Worm (Caenorhabditis elegans) whole organism, young adult: ENCODE results near the gene polk-1.
A peak's percentile ranks its signal among the peaks of the same experiment; 100 is the strongest.

Source experiments
- B0261.1 ChIP-seq: sonication (generic microtip); optimal IDR thresholded peaks from 2 replicates; lab custom pipeline; 2016; ENCODE audit warnings: mild to moderate bottlenecking, missing genetic modification characterization, moderate library complexity, missing compliant biosample characterization
- D2030.7 ChIP-seq: fragments of 200-800 bp; sonication (Bioruptor generic); IDR thresholded peaks from 2 replicates; pipeline ENCODE4 v1.3.6; 2022; ENCODE audit warnings: missing genetic modification reagents, missing genetic modification characterization, missing compliant biosample characterization
- F39B2.1 ChIP-seq: fragments of 200-800 bp; sonication (Bioruptor generic); IDR thresholded peaks from 2 replicates; pipeline ENCODE4 v1.3.6; 2022; ENCODE audit warnings: missing genetic modification reagents, missing genetic modification characterization, missing compliant biosample characterization
- F49E8.2 ChIP-seq: sonication (generic microtip); optimal IDR thresholded peaks from 3 replicates; lab custom pipeline; 2017; ENCODE audit warnings: missing genetic modification characterization, mild to moderate bottlenecking, missing compliant biosample characterization, antibody characterized with exemption, moderate library complexity; ENCODE audit not compliant: insufficient read depth
- T26A5.8 ChIP-seq: sonication (generic microtip); optimal IDR thresholded peaks from 2 replicates; lab custom pipeline; 2016; ENCODE audit warnings: missing genetic modification characterization, missing compliant biosample characterization
- Y56A3A.18 ChIP-seq: fragments of 200-800 bp; sonication (Bioruptor generic); IDR thresholded peaks from 2 replicates; pipeline ENCODE4 v1.3.6; 2022; ENCODE audit warnings: missing genetic modification reagents, missing genetic modification characterization, missing compliant biosample characterization
- Y67H2A.10 ChIP-seq: fragments of 200-800 bp; sonication (Bioruptor generic); conservative IDR thresholded peaks from 2 replicates; pipeline ENCODE4 v1.3.6; 2022; ENCODE audit warnings: missing genetic modification reagents, missing genetic modification characterization, missing compliant biosample characterization
- ZK185.1 ChIP-seq: sonication (generic microtip); optimal IDR thresholded peaks from 2 replicates; lab custom pipeline; 2016; ENCODE audit warnings: mild to moderate bottlenecking, missing genetic modification characterization, missing compliant biosample characterization; ENCODE audit not compliant: poor library complexity, severe bottlenecking
- ama-1 ChIP-seq, 3 experiments: fragments of 150-350 bp in 1 of 3; sonication (generic microtip) in 2 of 3; optimal IDR thresholded peaks; 2 replicates each; lab custom pipeline; 2014 to 2018; ENCODE audit warnings: missing biosample characterization in 2 of 3, missing genetic modification characterization in 2 of 3, missing genetic modification reagents in 2 of 3
- attf-3 ChIP-seq: fragments of 200-800 bp; sonication (Bioruptor generic); conservative IDR thresholded peaks from 2 replicates; pipeline ENCODE4 v1.3.6; 2022; ENCODE audit warnings: missing genetic modification reagents, missing genetic modification characterization, missing compliant biosample characterization
- cebp-1 ChIP-seq, 2 experiments: fragments of 200-800 bp in 1 of 2; sonication (Bioruptor generic) in 1 of 2; sonication (generic microtip) in 1 of 2; IDR thresholded peaks in 1 of 2; optimal IDR thresholded peaks in 1 of 2; 2 replicates each; pipeline versions ENCODE4 v1.3.6 to Lab custom; 2017 to 2022; ENCODE audit warnings: missing compliant biosample characterization in 2 of 2, missing genetic modification characterization in 2 of 2, mild to moderate bottlenecking in 1 of 2, missing genetic modification reagents in 1 of 2, moderate library complexity in 1 of 2
- die-1 ChIP-seq: sonication (generic microtip); optimal IDR thresholded peaks from 2 replicates; lab custom pipeline; 2016; ENCODE audit warnings: missing genotype, mild to moderate bottlenecking, missing genetic modification characterization, missing compliant biosample characterization
- dpff-1 ChIP-seq: sonication (generic microtip); optimal IDR thresholded peaks from 2 replicates; lab custom pipeline; 2017; ENCODE audit warnings: mild to moderate bottlenecking, missing genetic modification characterization, missing compliant biosample characterization
- egrh-3 ChIP-seq: fragments of 200-800 bp; sonication (Bioruptor generic); IDR thresholded peaks from 2 replicates; pipeline ENCODE4 v1.3.6; 2022; ENCODE audit warnings: missing genetic modification reagents, missing genetic modification characterization, missing compliant biosample characterization
- him-1 ChIP-seq: sonication (generic microtip); optimal IDR thresholded peaks from 2 replicates; lab custom pipeline; 2016; ENCODE audit warnings: missing genotype, missing genetic modification reagents, missing genetic modification characterization, missing compliant biosample characterization
- hmg-1.2 ChIP-seq: fragments of 200-800 bp; sonication (Bioruptor generic); IDR thresholded peaks from 2 replicates; pipeline ENCODE4 v1.3.6; 2022; ENCODE audit warnings: missing genetic modification reagents, missing genetic modification characterization, missing compliant biosample characterization
- hrde-1 ChIP-seq: sonication (generic microtip); optimal IDR thresholded peaks from 2 replicates; lab custom pipeline; 2016; ENCODE audit warnings: missing genetic modification characterization, mild to moderate bottlenecking, missing compliant biosample characterization, moderate library complexity, missing genotype, missing genetic modification reagents, borderline replicate concordance
- let-526 ChIP-seq: fragments of 200-800 bp; sonication (Bioruptor generic); IDR thresholded peaks from 2 replicates; pipeline ENCODE4 v1.3.6; 2022; ENCODE audit warnings: missing genetic modification reagents, missing genetic modification characterization, missing compliant biosample characterization
- lin-26 ChIP-seq: fragments of 200-800 bp; sonication (Bioruptor generic); IDR thresholded peaks from 2 replicates; pipeline ENCODE4 v1.3.6; 2022; ENCODE audit warnings: missing genetic modification reagents, missing genetic modification characterization, missing compliant biosample characterization
- lin-40 ChIP-seq: sonication (generic microtip); optimal IDR thresholded peaks from 2 replicates; lab custom pipeline; 2016; ENCODE audit warnings: missing genetic modification characterization, mild to moderate bottlenecking, missing compliant biosample characterization, missing genotype, missing genetic modification reagents
- madf-6 ChIP-seq: fragments of 200-800 bp; sonication (Bioruptor generic); IDR thresholded peaks from 2 replicates; pipeline ENCODE4 v1.3.6; 2022; ENCODE audit warnings: missing genetic modification reagents, missing genetic modification characterization, missing compliant biosample characterization
- mcd-1 ChIP-seq: fragments of 200-800 bp; sonication (Bioruptor generic); IDR thresholded peaks from 2 replicates; pipeline ENCODE4 v1.3.6; 2022; ENCODE audit warnings: missing genetic modification reagents, missing genetic modification characterization, missing compliant biosample characterization
- mxl-1 ChIP-seq: sonication (generic microtip); optimal IDR thresholded peaks from 2 replicates; lab custom pipeline; 2016; ENCODE audit warnings: missing genetic modification characterization, missing compliant biosample characterization
- nfya-1 ChIP-seq: sonication (generic microtip); optimal IDR thresholded peaks from 2 replicates; lab custom pipeline; 2017; ENCODE audit warnings: antibody characterized with exemption, missing compliant biosample characterization, missing genetic modification characterization, borderline replicate concordance; ENCODE audit not compliant: insufficient read depth
- nfyb-1 ChIP-seq: fragments of 200-800 bp; sonication (Bioruptor generic); IDR thresholded peaks from 2 replicates; pipeline ENCODE4 v1.3.6; 2022; ENCODE audit warnings: missing genetic modification reagents, missing genetic modification characterization, missing compliant biosample characterization
- nhr-27 ChIP-seq: fragments of 200-800 bp; sonication (Bioruptor generic); optimal IDR thresholded peaks from 2 replicates; lab custom pipeline; 2018; ENCODE audit warnings: mild to moderate bottlenecking, missing genetic modification characterization, moderate library complexity, missing compliant biosample characterization
- nhr-90 ChIP-seq: sonication (generic microtip); optimal IDR thresholded peaks from 2 replicates; lab custom pipeline; 2016; ENCODE audit warnings: missing genotype, mild to moderate bottlenecking, missing genetic modification characterization, missing compliant biosample characterization
- pbrm-1 ChIP-seq: fragments of 200-800 bp; sonication (Bioruptor generic); IDR thresholded peaks from 2 replicates; pipeline ENCODE4 v1.3.6; 2022; ENCODE audit warnings: missing genetic modification reagents, missing genetic modification characterization, missing compliant biosample characterization
- rcor-1 ChIP-seq: fragments of 200-800 bp; sonication (Bioruptor generic); IDR thresholded peaks from 2 replicates; pipeline ENCODE4 v1.3.6; 2022; ENCODE audit warnings: missing genetic modification reagents, missing genetic modification characterization, missing compliant biosample characterization
- rec-8 ChIP-seq, 2 experiments: sonication (generic microtip); optimal IDR thresholded peaks; 2 replicates each; lab custom pipeline; 2016; ENCODE audit warnings: mild to moderate bottlenecking in 2 of 2, missing genetic modification characterization in 2 of 2, missing genetic modification reagents in 2 of 2, missing genotype in 2 of 2, missing biosample characterization in 1 of 2, missing compliant biosample characterization in 1 of 2, moderate library complexity in 1 of 2
- repo-1 ChIP-seq: sonication (generic microtip); optimal IDR thresholded peaks from 2 replicates; lab custom pipeline; 2017; ENCODE audit warnings: mild to moderate bottlenecking, missing genetic modification characterization, missing compliant biosample characterization
- rpc-1 ChIP-seq, 2 experiments: fragments of 150-350 bp in 1 of 2; sonication (generic microtip) in 1 of 2; optimal IDR thresholded peaks; 2 replicates each; lab custom pipeline; 2014 to 2018; ENCODE audit warnings: missing biosample characterization in 1 of 2, missing genetic modification characterization in 1 of 2, missing genetic modification reagents in 1 of 2, missing genotype in 1 of 2
- snpc-1.3 ChIP-seq: sonication (generic microtip); optimal IDR thresholded peaks from 2 replicates; lab custom pipeline; 2017; ENCODE audit warnings: missing genetic modification characterization, mild to moderate bottlenecking, missing compliant biosample characterization, antibody characterized with exemption, moderate library complexity, missing genotype, missing genetic modification reagents; ENCODE audit not compliant: insufficient read depth
- snpc-4 ChIP-seq, 5 experiments: fragments of 150-350 bp in 1 of 5; sonication (generic microtip) in 4 of 5; optimal IDR thresholded peaks; 2 replicates each; lab custom pipeline; 2014 to 2018; ENCODE audit warnings: missing genetic modification characterization in 5 of 5, missing biosample characterization in 3 of 5, antibody characterized with exemption in 2 of 5, mild to moderate bottlenecking in 2 of 5, missing compliant biosample characterization in 2 of 5, missing genotype in 2 of 5, moderate library complexity in 2 of 5, missing genetic modification reagents in 1 of 5
- tbp1 ChIP-seq: fragments of 200-800 bp; sonication (Bioruptor generic); optimal IDR thresholded peaks from 2 replicates; lab custom pipeline; 2018; ENCODE audit warnings: mild to moderate bottlenecking, missing genetic modification characterization, missing compliant biosample characterization
- ztf-18 ChIP-seq: sonication (generic microtip); optimal IDR thresholded peaks from 2 replicates; lab custom pipeline; 2016; ENCODE audit warnings: missing genotype, mild to moderate bottlenecking, missing genetic modification characterization, missing compliant biosample characterization
- ztf-26 ChIP-seq: sonication (generic microtip); optimal IDR thresholded peaks from 2 replicates; lab custom pipeline; 2017; ENCODE audit warnings: missing genetic modification characterization, missing compliant biosample characterization
- ztf-28 ChIP-seq: fragments of 200-800 bp; sonication (Bioruptor generic); IDR thresholded peaks from 2 replicates; pipeline ENCODE4 v1.3.6; 2022; ENCODE audit warnings: missing genetic modification reagents, missing genetic modification characterization, missing compliant biosample characterization

Gene polk-1

DNA sequence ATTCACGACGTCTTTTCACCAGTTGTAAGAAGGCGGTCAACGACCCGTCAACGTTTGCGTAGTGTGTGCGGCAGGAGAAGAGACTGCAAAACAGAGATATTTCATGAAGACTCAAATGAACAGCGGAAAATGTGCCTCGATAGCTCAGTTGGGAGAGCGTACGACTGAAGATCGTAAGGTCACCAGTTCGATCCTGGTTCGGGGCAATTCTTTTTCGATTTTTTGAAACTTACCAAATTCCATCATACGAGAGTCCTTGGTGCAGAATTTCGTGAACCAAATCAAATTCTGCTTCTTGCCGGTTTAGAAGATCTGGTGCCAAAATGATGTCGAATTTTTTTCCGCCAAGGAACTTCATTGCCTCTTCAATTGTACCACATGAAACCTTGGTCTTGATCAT, 24.5 kb upstream of the polk-1 start (continued):
- TF ChIP-seq T26A5.8 (no peak), ztf-28 (no peak), Y67H2A.10 (no peak), D2030.7 (GFP tag; lab: Robert Waterston, UW) (0 out of 2 replicates have a peak, but pooled peaks have one; percentile 11), dpff-1 (no peak), cebp-1 (GFP tag; IDR thresholded peaks at IDR 0.05; lab: Robert Waterston, UW) (no peak), cebp-1 (tag; optimal IDR thresholded peaks at IDR 0.05; lab: Kevin White, UChicago) (peak; percentile 29), nhr-27 (tag; lab: Kevin White, UChicago) (no peak), F39B2.1 (no peak), mcd-1 (GFP tag; lab: Robert Waterston, UW) (peak; percentile 56)

DNA sequence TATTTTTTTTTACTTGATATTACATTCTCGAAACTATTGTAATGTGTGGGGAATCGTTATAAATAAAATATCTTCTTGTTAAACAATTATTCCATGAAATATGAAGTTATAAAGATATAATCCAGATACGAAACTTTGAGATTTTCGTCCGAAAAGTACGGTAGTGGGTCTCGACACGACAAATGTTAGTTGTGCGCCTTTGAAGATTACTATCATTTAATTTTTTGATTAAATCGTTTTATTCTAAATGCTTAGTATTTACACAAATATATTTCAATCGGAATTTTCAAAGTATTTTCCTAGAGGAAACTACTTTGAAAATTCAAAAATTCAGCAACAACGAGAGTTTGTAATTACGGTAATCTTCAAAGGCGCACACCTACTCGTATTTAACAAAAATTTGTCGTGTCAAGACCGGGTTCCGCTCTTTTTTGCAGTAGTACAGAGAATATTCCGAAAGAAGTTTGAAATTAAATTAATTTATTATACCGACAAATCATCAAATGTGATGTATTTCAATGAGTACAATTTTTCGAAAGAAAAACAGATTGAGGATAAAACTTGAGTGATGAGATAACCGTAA, 23.8 kb upstream of the polk-1 start:
- TF ChIP-seq D2030.7 (GFP tag; lab: Robert Waterston, UW) (no peak), repo-1 (peak; percentile 64), Y56A3A.18 (GFP tag; lab: Robert Waterston, UW) (0 out of 2 replicates have a peak, but pooled peaks have one; percentile 24), ama-1 (optimal IDR thresholded peaks at IDR 0.05; lab: Kevin White, UChicago) (peak; percentile 86), ama-1 (GFP tag; optimal IDR thresholded peaks at IDR 0.05; lab: Kevin White, UChicago) (no peak)

DNA sequence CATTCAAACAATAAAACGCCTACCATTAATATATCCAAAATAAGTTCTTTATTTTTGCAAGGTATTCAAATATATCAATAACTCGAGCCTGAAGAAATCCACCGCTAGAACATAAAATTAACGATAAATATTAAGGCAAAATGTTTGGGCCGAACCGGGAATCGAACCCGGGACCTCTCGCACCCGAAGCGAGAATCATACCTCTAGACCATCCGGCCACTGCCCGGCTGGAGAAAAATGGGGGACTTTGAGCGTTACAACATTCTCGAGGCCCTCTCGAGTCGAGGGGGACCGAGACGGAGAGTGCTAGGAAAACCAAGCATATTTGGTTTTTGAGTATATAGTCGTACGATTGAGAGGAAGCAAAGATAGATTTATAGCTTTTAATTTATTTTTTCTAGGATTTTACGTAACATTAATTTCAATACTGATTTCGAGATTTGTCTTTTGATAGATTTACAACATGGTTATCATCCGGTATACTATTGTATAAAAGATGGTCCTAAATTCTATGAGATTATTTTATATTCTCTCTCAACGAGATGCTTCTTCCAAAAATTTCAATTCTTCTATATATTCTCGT, 21.9 kb upstream of the polk-1 start, which contains the start of gene flp-23:
flp-23 (plus strand) TSS at position 533 of the 583 bp plus-strand sequence.
- no peak for TF ChIP-seq ama-1 (optimal IDR thresholded peaks at IDR 0.05; lab: Kevin White, UChicago)
- no peak for TF ChIP-seq ama-1 (GFP tag; optimal IDR thresholded peaks at IDR 0.05; lab: Kevin White, UChicago)
- TF ChIP-seq egrh-3 = 0 out of 2 replicates have a peak, but pooled peaks have one; percentile 9
- TF ChIP-seq D2030.7 (GFP tag; lab: Robert Waterston, UW) = peak; percentile 50; the same call in 1 of the 2 replicates
- TF ChIP-seq snpc-4 (GFP tag; optimal IDR thresholded peaks at IDR 0.05; lab: Kevin White, UChicago) = peak; percentile 43
- peak in 1 of 4 experiments; percentile 36 for TF ChIP-seq snpc-4 (tag; optimal IDR thresholded peaks at IDR 0.05; lab: Kevin White, UChicago)
- TF ChIP-seq rcor-1 (GFP tag; lab: Robert Waterston, UW) = 0 out of 2 replicates have a peak, but pooled peaks have one; percentile 26
- peak; percentile 90 for TF ChIP-seq tbp1 (GFP tag; lab: Kevin White, UChicago)
- peak; percentile 52 for TF ChIP-seq ztf-18
- TF ChIP-seq snpc-1.3 (tag; lab: Kevin White, UChicago) = peak; percentile 13
- no peak for TF ChIP-seq hrde-1 (tag; lab: Kevin White, UChicago)
- TF ChIP-seq ztf-26 (tag; lab: Kevin White, UChicago) = no peak
- TF ChIP-seq let-526 (GFP tag; lab: Robert Waterston, UW) = no peak
- TF ChIP-seq madf-6 (GFP tag; lab: Robert Waterston, UW) = peak; percentile 17; the same call in 1 of the 2 replicates
- TF ChIP-seq die-1 = peak; percentile 62
- TF ChIP-seq pbrm-1 (GFP tag; lab: Robert Waterston, UW) = peak; percentile 45; the same call in 1 of the 2 replicates
- TF ChIP-seq nfyb-1 (GFP tag; lab: Robert Waterston, UW) = 0 out of 2 replicates have a peak, but pooled peaks have one; percentile 40
- peak; percentile 72 for TF ChIP-seq nhr-90 (tag; lab: Kevin White, UChicago)
- TF ChIP-seq F49E8.2 (tag; lab: Kevin White, UChicago) = peak; percentile 4
- TF ChIP-seq mxl-1 = peak; percentile 24
- 0 out of 2 replicates have a peak, but pooled peaks have one; percentile 15 for TF ChIP-seq attf-3
- TF ChIP-seq ZK185.1 (tag; lab: Kevin White, UChicago) = no peak
- peak; percentile 79 for TF ChIP-seq him-1
- TF ChIP-seq nfya-1 (tag; lab: Kevin White, UChicago) = no peak
- peak; percentile 72 for TF ChIP-seq lin-26 (GFP tag; lab: Robert Waterston, UW)
- peak; percentile 76 for TF ChIP-seq B0261.1 (tag; lab: Kevin White, UChicago)
- TF ChIP-seq rec-8 (tag; optimal IDR thresholded peaks at IDR 0.05; lab: Kevin White, UChicago) = peak in 1 of 2 experiments; percentile 54
- TF ChIP-seq hmg-1.2 (GFP tag; lab: Robert Waterston, UW) = peak; percentile 50
- peak; percentile 17 for TF ChIP-seq lin-40 (tag; lab: Kevin White, UChicago)
- TF ChIP-seq rpc-1 (optimal IDR thresholded peaks at IDR 0.05; lab: Kevin White, UChicago) = peak; percentile 72
- peak; percentile 86 for TF ChIP-seq rpc-1 (tag; optimal IDR thresholded peaks at IDR 0.05; lab: Kevin White, UChicago)
- TF ChIP-seq, all 124 proteins: peak for 22
